Fruit fly (Drosophila melanogaster): ENCODE data around the gene CG11619.

CG11619 gene

dm6 chr3L:18988055-18988819 lies at the start of gene CG11619:
Gene CG11619, minus strand, starts transcription at chr3L:18988323.
- no peak for TF ChIP-seq Atf3 (GFP tag; optimal IDR thresholded peaks at IDR 0.05)
- TF ChIP-seq pros (GFP tag; optimal IDR thresholded peaks at IDR 0.05): peak; percentile 88
- TF ChIP-seq ase (GFP tag; IDR thresholded peaks at IDR 0.05): no peak
- peak; percentile 32 for TF ChIP-seq Deaf1 (tag; optimal IDR thresholded peaks at IDR 0.05)
- 0 out of 4 replicates have a peak, but pooled peaks have one; percentile 20 for TF ChIP-seq Dll (GFP tag; IDR thresholded peaks at IDR 0.05; ENCODE audit: partially characterized antibody)
- peak; percentile 8 for TF ChIP-seq Vsx1 (GFP tag; optimal IDR thresholded peaks at IDR 0.05)
- peak; percentile 48 for TF ChIP-seq kni (GFP tag; optimal IDR thresholded peaks at IDR 0.05)
- no peak for TF ChIP-seq CG10321 (GFP tag; IDR thresholded peaks at IDR 0.05)
- no peak for TF ChIP-seq CG3726 (GFP tag; IDR thresholded peaks at IDR 0.05)
- TF ChIP-seq CG12659 (GFP tag; optimal IDR thresholded peaks at IDR 0.05): no peak
- TF ChIP-seq CG6175 (GFP tag; IDR thresholded peaks at IDR 0.05): peak; percentile 70; the same call in 2 of the 3 replicates
- TF ChIP-seq CG1603 (tag; optimal IDR thresholded peaks at IDR 0.05): no peak
- TF ChIP-seq BEAF-32 (GFP tag; optimal IDR thresholded peaks at IDR 0.05): peak; percentile 17
- TF ChIP-seq CG16813 (GFP tag; IDR thresholded peaks at IDR 0.05; ENCODE audit: partially characterized antibody): no peak
- peak; percentile 10 for TF ChIP-seq gem (tag; optimal IDR thresholded peaks at IDR 0.05)
- no peak for TF ChIP-seq CG10565 (GFP tag; optimal IDR thresholded peaks at IDR 0.05)
- peak; percentile 34 for TF ChIP-seq CG12769 (tag; optimal IDR thresholded peaks at IDR 0.05)
- no peak for TF ChIP-seq repo (GFP tag; optimal IDR thresholded peaks at IDR 0.05)
- peak; percentile 38 for TF ChIP-seq sens (GFP tag)
- TF ChIP-seq CG10543 (GFP tag; optimal IDR thresholded peaks at IDR 0.05): no peak
- TF ChIP-seq vvl (GFP tag; IDR thresholded peaks at IDR 0.05): 0 out of 2 replicates have a peak, but pooled peaks have one; percentile 37
- no peak for TF ChIP-seq stc (GFP tag; IDR thresholded peaks at IDR 0.05)
- no peak for TF ChIP-seq dati (GFP tag; IDR thresholded peaks at IDR 0.05)
- peak in 1 of 2 experiments; percentile 44 for TF ChIP-seq Hr78 (GFP tag; optimal IDR thresholded peaks at IDR 0.05)
- TF ChIP-seq row (GFP tag; IDR thresholded peaks at IDR 0.05): peak; percentile 10; the same call in 1 of the 3 replicates
- TF ChIP-seq z (GFP tag; IDR thresholded peaks at IDR 0.05): no peak
- no peak for TF ChIP-seq Xrp1 (GFP tag; IDR thresholded peaks at IDR 0.05)
- no peak for TF ChIP-seq CG34422 (GFP tag; IDR thresholded peaks at IDR 0.05)
- no peak for TF ChIP-seq CG2889 (GFP tag; IDR thresholded peaks at IDR 0.05)
- peak; percentile 27 for TF ChIP-seq sd (tag; optimal IDR thresholded peaks at IDR 0.05)
- TF ChIP-seq CG13624 (GFP tag; optimal IDR thresholded peaks at IDR 0.05): no peak
- TF ChIP-seq Atf6 (GFP tag; IDR thresholded peaks at IDR 0.05): no peak
- TF ChIP-seq disco-r (GFP tag; optimal IDR thresholded peaks at IDR 0.05): no peak
- peak; percentile 43; the same call in 1 of the 3 replicates for TF ChIP-seq otp (GFP tag; IDR thresholded peaks at IDR 0.05)
- peak; percentile 93 for TF ChIP-seq Blimp-1 (GFP tag; optimal IDR thresholded peaks at IDR 0.05)

dm6 chr3L:19037051-19037450 lies 48.9 kb upstream of the CG11619 start:
- TF ChIP-seq CG18262 (tag; optimal IDR thresholded peaks at IDR 0.05): peak; percentile 7
- no peak for TF ChIP-seq Fer3 (tag; optimal IDR thresholded peaks at IDR 0.05)
- no peak for TF ChIP-seq gro (GFP tag; optimal IDR thresholded peaks at IDR 0.05)
- no peak for TF ChIP-seq ewg (GFP tag; optimal IDR thresholded peaks at IDR 0.05)
- TF ChIP-seq crc (GFP tag; optimal IDR thresholded peaks at IDR 0.05): no peak
- no peak for TF ChIP-seq Ada2b (GFP tag; IDR thresholded peaks at IDR 0.05)
- peak; percentile 50 for TF ChIP-seq sens (GFP tag)
- TF ChIP-seq CG1529 (GFP tag; optimal IDR thresholded peaks at IDR 0.05): no peak
- no peak for TF ChIP-seq nom (GFP tag; optimal IDR thresholded peaks at IDR 0.05)
- TF ChIP-seq CG15601 (tag; optimal IDR thresholded peaks at IDR 0.05): peak; percentile 9
- TF ChIP-seq CG31388 (GFP tag; optimal IDR thresholded peaks at IDR 0.05): no peak
- no peak for TF ChIP-seq CG12155 (GFP tag; optimal IDR thresholded peaks at IDR 0.05)
- no peak for TF ChIP-seq hkb (optimal IDR thresholded peaks at IDR 0.05)
- TF ChIP-seq hkb (GFP tag; IDR thresholded peaks at IDR 0.05): 0 out of 2 replicates have a peak, but pooled peaks have one; percentile 22
- TF ChIP-seq Optix (GFP tag; IDR thresholded peaks at IDR 0.05): no peak
- no peak for TF ChIP-seq fru (optimal IDR thresholded peaks at IDR 0.05)
- TF ChIP-seq Med (GFP tag): peak; percentile 15
- TF ChIP-seq klu (GFP tag; IDR thresholded peaks at IDR 0.05): no peak
